Fruit fly (Drosophila melanogaster): ENCODE data around the gene CG11590.
A peak's percentile ranks its signal among the peaks of the same experiment; 100 is the strongest.

CG11590 gene

dm6 chrX:14208426-14209208, 8.6 kb downstream of the CG11590 start (continued):
- TF ChIP-seq CG10147 (GFP tag; optimal IDR thresholded peaks at IDR 0.05) = peak; percentile 56
- TF ChIP-seq CG11456 (GFP tag; IDR thresholded peaks at IDR 0.05) = no peak
- peak; percentile 30 to 54 for TF ChIP-seq dpn (GFP tag; optimal IDR thresholded peaks at IDR 0.05)
- TF ChIP-seq knrl (GFP tag; IDR thresholded peaks at IDR 0.05; ENCODE audit: partially characterized antibody) = no peak
- TF ChIP-seq ken (GFP tag; IDR thresholded peaks at IDR 0.05) = no peak; the same call in 2 of the 3 replicates
- no peak for TF ChIP-seq CG10462 (GFP tag; optimal IDR thresholded peaks at IDR 0.05)
- TF ChIP-seq aop (GFP tag; IDR thresholded peaks at IDR 0.05) = no peak
- TF ChIP-seq org-1 (GFP tag; optimal IDR thresholded peaks at IDR 0.05) = peak; percentile 27
- TF ChIP-seq CG7839 (tag; optimal IDR thresholded peaks at IDR 0.05) = peak; percentile 72
- 0 out of 2 replicates have a peak, but pooled peaks have one; percentile 29 for TF ChIP-seq CG7372 (GFP tag; IDR thresholded peaks at IDR 0.05)
- TF ChIP-seq CTCF (GFP tag; optimal IDR thresholded peaks at IDR 0.05) = peak; percentile 11
- peak; percentile 61 for TF ChIP-seq CG17361 (GFP tag; IDR thresholded peaks at IDR 0.05)
- peak; percentile 24; the same call in 1 of the 2 replicates for TF ChIP-seq slbo (GFP tag; IDR thresholded peaks at IDR 0.05)
- TF ChIP-seq kay (GFP tag; optimal IDR thresholded peaks at IDR 0.05) = no peak
- peak; percentile 40 for TF ChIP-seq CG18619 (GFP tag; optimal IDR thresholded peaks at IDR 0.05)
- no peak for TF ChIP-seq mirr (GFP tag; optimal IDR thresholded peaks at IDR 0.05)
- no peak for TF ChIP-seq CG12942 (GFP tag; optimal IDR thresholded peaks at IDR 0.05)
- TF ChIP-seq Xrp1 (GFP tag; IDR thresholded peaks at IDR 0.05) = peak; percentile 83
- TF ChIP-seq z (GFP tag; IDR thresholded peaks at IDR 0.05) = no peak
- TF ChIP-seq ham (GFP tag; IDR thresholded peaks at IDR 0.05) = no peak
- TF ChIP-seq CG7928 (GFP tag; optimal IDR thresholded peaks at IDR 0.05) = no peak
- TF ChIP-seq Mad (GFP tag; optimal IDR thresholded peaks at IDR 0.05) = no peak
- no peak for TF ChIP-seq Bdp1 (GFP tag; optimal IDR thresholded peaks at IDR 0.05)
- TF ChIP-seq Chrac-16 (GFP tag; optimal IDR thresholded peaks at IDR 0.05) = no peak
- peak; percentile 41 for TF ChIP-seq CG17802 (tag; optimal IDR thresholded peaks at IDR 0.05)
- peak; percentile 41 for TF ChIP-seq Meics (GFP tag; optimal IDR thresholded peaks at IDR 0.05)
- TF ChIP-seq CG6689 (GFP tag; IDR thresholded peaks at IDR 0.05) = peak; percentile 55
- no peak for TF ChIP-seq CG17568 (GFP tag; optimal IDR thresholded peaks at IDR 0.05)
- peak; percentile 10 for TF ChIP-seq CG2116 (GFP tag; optimal IDR thresholded peaks at IDR 0.05)
- TF ChIP-seq CG1647 (GFP tag; optimal IDR thresholded peaks at IDR 0.05) = no peak
- TF ChIP-seq CG2120 (GFP tag; optimal IDR thresholded peaks at IDR 0.05) = peak; percentile 29
- TF ChIP-seq Ssrp (tag; optimal IDR thresholded peaks at IDR 0.05) = peak; percentile 57
- no peak for TF ChIP-seq TFAM (GFP tag; optimal IDR thresholded peaks at IDR 0.05)
- TF ChIP-seq CG3163 (GFP tag; optimal IDR thresholded peaks at IDR 0.05) = peak; percentile 30
- TF ChIP-seq CG17829 (tag; optimal IDR thresholded peaks at IDR 0.05) = peak; percentile 60
- peak; percentile 7 to 54 for TF ChIP-seq chif (GFP tag; optimal IDR thresholded peaks at IDR 0.05)
- TF ChIP-seq CG12104 (GFP tag; optimal IDR thresholded peaks at IDR 0.05) = peak; percentile 59
- TF ChIP-seq Dll (GFP tag; IDR thresholded peaks at IDR 0.05; ENCODE audit: partially characterized antibody) = no peak
- peak; percentile 39; the same call in 1 of the 2 replicates for TF ChIP-seq wor (GFP tag; IDR thresholded peaks at IDR 0.05)
- peak; percentile 73 for TF ChIP-seq unpg (GFP tag; optimal IDR thresholded peaks at IDR 0.05)
- peak; percentile 77 for TF ChIP-seq Blimp-1 (GFP tag; optimal IDR thresholded peaks at IDR 0.05)
- TF ChIP-seq Oli (tag; optimal IDR thresholded peaks at IDR 0.05) = peak; percentile 65
- TF ChIP-seq cad (GFP tag; optimal IDR thresholded peaks at IDR 0.05) = no peak
- TF ChIP-seq B-H1 (GFP tag; IDR thresholded peaks at IDR 0.05) = peak; percentile 34; the same call in 1 of the 3 replicates
- TF ChIP-seq ac (GFP tag; optimal IDR thresholded peaks at IDR 0.05) = peak; percentile 22
- TF ChIP-seq jigr1 (GFP tag; IDR thresholded peaks at IDR 0.05) = no peak
- peak; percentile 83 for TF ChIP-seq CG11504 (tag; optimal IDR thresholded peaks at IDR 0.05)
- peak; percentile 83 for TF ChIP-seq grn (GFP tag; optimal IDR thresholded peaks at IDR 0.05)
- no peak for TF ChIP-seq Hmx (GFP tag; optimal IDR thresholded peaks at IDR 0.05)
- TF ChIP-seq CG42726 (GFP tag; IDR thresholded peaks at IDR 0.05; ENCODE audit: partially characterized antibody) = no peak

Data from whole organism, embryonic.